Fruit fly (Drosophila melanogaster) whole organism, embryonic: Measurements from ENCODE around the gene CG14442.

Experiments
- CG10959 ChIP-seq: fragments of 200-800 bp; sonication (Bioruptor generic); IDR thresholded peaks from 2 replicates; pipeline ENCODE4 v1.3.6; 2022; ENCODE audit warnings: missing biosample characterization, missing genetic modification characterization
- CG12942 ChIP-seq: fragments of 200-800 bp; sonication (Bioruptor generic); optimal IDR thresholded peaks from 3 replicates; lab custom pipeline; 2016; ENCODE audit warnings: missing biosample characterization, missing genetic modification characterization
- CG13894 ChIP-seq: fragments of 200-800 bp; sonication (Bioruptor generic); optimal IDR thresholded peaks from 3 replicates; lab custom pipeline; 2018; ENCODE audit warnings: missing biosample characterization, mild to moderate bottlenecking, missing genetic modification characterization, moderate library complexity
- CG1602 ChIP-seq: fragments of 200-800 bp; sonication (Bioruptor generic); optimal IDR thresholded peaks from 3 replicates; lab custom pipeline; 2016; ENCODE audit warnings: missing biosample characterization, missing genetic modification characterization
- CG18011 ChIP-seq: fragments of 200-800 bp; sonication (Bioruptor generic); optimal IDR thresholded peaks from 2 replicates; lab custom pipeline; 2017; ENCODE audit warnings: missing biosample characterization, missing genetic modification characterization, mild to moderate bottlenecking, moderate library complexity, missing genotype
- CG18476 ChIP-seq: fragments of 200-800 bp; sonication (Bioruptor generic); optimal IDR thresholded peaks from 2 replicates; lab custom pipeline; 2016; ENCODE audit warnings: missing biosample characterization, mild to moderate bottlenecking, missing genetic modification characterization
- CG18764 ChIP-seq: fragments of 200-800 bp; sonication (Bioruptor generic); optimal IDR thresholded peaks from 3 replicates; lab custom pipeline; 2016; ENCODE audit warnings: missing biosample characterization, missing genetic modification characterization
- CG2889 ChIP-seq: fragments of 200-800 bp; sonication (Bioruptor generic); IDR thresholded peaks from 3 replicates; pipeline ENCODE4 v1.3.6; 2022; ENCODE audit warnings: missing biosample characterization, missing genetic modification characterization
- CG31224 ChIP-seq: fragments of 200-800 bp; sonication (Bioruptor generic); IDR thresholded peaks from 2 replicates; pipeline ENCODE4 v1.3.6; 2022; ENCODE audit warnings: missing biosample characterization, missing genetic modification characterization
- CG34376 ChIP-seq: fragments of 200-800 bp; sonication (Bioruptor generic); optimal IDR thresholded peaks from 2 replicates; lab custom pipeline; 2018; ENCODE audit warnings: missing biosample characterization, mild to moderate bottlenecking, missing genetic modification characterization
- CG3995 ChIP-seq: fragments of 200-800 bp; sonication (Bioruptor generic); optimal IDR thresholded peaks from 3 replicates; lab custom pipeline; 2016; ENCODE audit warnings: missing biosample characterization, missing genetic modification characterization
- CG4424 ChIP-seq: fragments of 200-800 bp; sonication (Bioruptor generic); optimal IDR thresholded peaks from 3 replicates; lab custom pipeline; 2016; ENCODE audit warnings: missing biosample characterization, missing genetic modification characterization
- CG5953 ChIP-seq: fragments of 200-800 bp; sonication (Bioruptor generic); IDR thresholded peaks from 2 replicates; pipeline ENCODE4 v1.3.6; 2022; ENCODE audit warnings: missing biosample characterization, missing genetic modification characterization
- CG6272 ChIP-seq: fragments of 200-800 bp; sonication (Bioruptor generic); IDR thresholded peaks from 2 replicates; pipeline ENCODE4 v1.3.6; 2022; ENCODE audit warnings: missing biosample characterization, missing genetic modification characterization
- CG6791 ChIP-seq: fragments of 200-800 bp; sonication (Bioruptor generic); IDR thresholded peaks from 3 replicates; pipeline ENCODE4 v1.3.6; 2022; ENCODE audit warnings: missing biosample characterization, missing genetic modification characterization; ENCODE audit not compliant: partially characterized antibody
- CG8290 ChIP-seq, 3 experiments: fragments of 200-800 bp; sonication (Bioruptor generic); optimal IDR thresholded peaks; 2 replicates each; lab custom pipeline; 2016 to 2019; ENCODE audit warnings: missing biosample characterization in 3 of 3, missing genetic modification characterization in 3 of 3, mild to moderate bottlenecking in 2 of 3, moderate library complexity in 1 of 3
- CG8765 ChIP-seq: fragments of 200-800 bp; sonication (Bioruptor generic); IDR thresholded peaks from 2 replicates; pipeline ENCODE4 v1.3.6; 2022; ENCODE audit warnings: missing biosample characterization, missing genetic modification characterization
- CTCF ChIP-seq: fragments of 200-800 bp; sonication (Bioruptor generic); optimal IDR thresholded peaks from 2 replicates; lab custom pipeline; 2017; ENCODE audit warnings: missing biosample characterization, mild to moderate bottlenecking, missing genetic modification characterization, moderate library complexity
- Camta ChIP-seq: fragments of 200-800 bp; sonication (Bioruptor generic); optimal IDR thresholded peaks from 2 replicates; lab custom pipeline; 2016; ENCODE audit warnings: missing biosample characterization, missing genetic modification characterization
- D19A ChIP-seq: fragments of 200-800 bp; optimal IDR thresholded peaks from 3 replicates; lab custom pipeline; 2019; ENCODE audit warnings: missing biosample characterization, mild to moderate bottlenecking, missing genetic modification characterization, moderate library complexity
- Dll ChIP-seq: fragments of 200-800 bp; sonication (Bioruptor generic); IDR thresholded peaks from 4 replicates; pipeline ENCODE4 v1.3.6; 2022; ENCODE audit warnings: missing biosample characterization, missing genetic modification characterization; ENCODE audit not compliant: partially characterized antibody
- Ets65A ChIP-seq: fragments of 200-800 bp; sonication (Bioruptor generic); peaks from one replicate; lab custom pipeline; 2016; ENCODE audit warnings: missing biosample characterization, missing genetic modification characterization
- Gug ChIP-seq: fragments of 200-800 bp; sonication (Bioruptor generic); IDR thresholded peaks from 4 replicates; pipeline ENCODE4 v1.3.6; 2022; ENCODE audit warnings: missing biosample characterization, missing genetic modification characterization
- Hr78 ChIP-seq, 2 experiments: fragments of 200-800 bp in 1 of 2; fragments of >200 bp in 1 of 2; sonication (Bioruptor generic) in 1 of 2; optimal IDR thresholded peaks; 2 replicates each; lab custom pipeline; 2017 to 2019; ENCODE audit warnings: missing biosample characterization in 2 of 2, missing genetic modification characterization in 2 of 2, mild to moderate bottlenecking in 1 of 2, moderate library complexity in 1 of 2
- Med ChIP-seq: fragments of 200-800 bp; sonication (Bioruptor generic); peaks from one replicate; lab custom pipeline; 2016; ENCODE audit warnings: missing biosample characterization, missing genetic modification characterization, mild to moderate bottlenecking, inconsistent platforms, moderate library complexity
- Meics ChIP-seq: fragments of 200-800 bp; sonication (Bioruptor generic); optimal IDR thresholded peaks from 2 replicates; lab custom pipeline; 2017; ENCODE audit warnings: missing biosample characterization, mild to moderate bottlenecking, missing genetic modification characterization
- Scr ChIP-seq: fragments of 200-800 bp; sonication (Bioruptor generic); IDR thresholded peaks from 2 replicates; pipeline ENCODE4 v1.3.6; 2022; ENCODE audit warnings: missing biosample characterization, missing genetic modification characterization; ENCODE audit not compliant: partially characterized antibody
- Stat92E ChIP-seq, 3 experiments: fragments of >200 bp in 2 of 3; fragments of 200-800 bp in 1 of 3; sonication (Bioruptor generic) in 1 of 3; optimal IDR thresholded peaks; 2 replicates each; lab custom pipeline; 2017 to 2019; ENCODE audit warnings: missing biosample characterization in 3 of 3, missing genetic modification characterization in 3 of 3, mild to moderate bottlenecking in 1 of 3, moderate library complexity in 1 of 3
- al ChIP-seq: fragments of 200-800 bp; sonication (Bioruptor generic); IDR thresholded peaks from 2 replicates; pipeline ENCODE4 v1.3.6; 2022; ENCODE audit warnings: missing biosample characterization, missing genetic modification characterization
- br ChIP-seq: fragments of >200 bp; optimal IDR thresholded peaks from 2 replicates; lab custom pipeline; 2017
- btn ChIP-seq: fragments of 200-800 bp; sonication (Bioruptor generic); optimal IDR thresholded peaks from 2 replicates; lab custom pipeline; 2016; ENCODE audit warnings: missing biosample characterization, missing genetic modification characterization
- ci ChIP-seq: fragments of 200-800 bp; sonication (Bioruptor generic); IDR thresholded peaks from 3 replicates; pipeline ENCODE4 v1.3.6; 2022; ENCODE audit warnings: missing biosample characterization, missing genetic modification characterization
- crol ChIP-seq: fragments of 200-800 bp; sonication (Bioruptor generic); IDR thresholded peaks from 2 replicates; pipeline ENCODE4 v1.3.6; 2022; ENCODE audit warnings: missing biosample characterization, missing genetic modification characterization
- hbn ChIP-seq: fragments of 200-800 bp; sonication (Bioruptor generic); IDR thresholded peaks from 2 replicates; pipeline ENCODE4 v1.3.6; 2022; ENCODE audit warnings: missing biosample characterization, missing genetic modification characterization; ENCODE audit not compliant: partially characterized antibody
- ind ChIP-seq: fragments of 200-800 bp; sonication (Bioruptor generic); optimal IDR thresholded peaks from 3 replicates; lab custom pipeline; 2016; ENCODE audit warnings: missing biosample characterization, missing genetic modification characterization
- insv ChIP-seq, 2 experiments: fragments of 200-800 bp; sonication (Bioruptor generic); optimal IDR thresholded peaks; 3 replicates each; lab custom pipeline; 2016 to 2018; ENCODE audit warnings: missing biosample characterization in 2 of 2, missing genetic modification characterization in 2 of 2
- inv ChIP-seq: fragments of 200-800 bp; sonication (Bioruptor generic); IDR thresholded peaks from 2 replicates; pipeline ENCODE4 v1.3.6; 2022; ENCODE audit warnings: missing biosample characterization, missing genetic modification characterization; ENCODE audit not compliant: partially characterized antibody
- jumu ChIP-seq: fragments of 200-800 bp; sonication (Bioruptor generic); optimal IDR thresholded peaks from 3 replicates; lab custom pipeline; 2016; ENCODE audit warnings: missing biosample characterization, missing genetic modification characterization
- pan ChIP-seq, 4 experiments: fragments of >200 bp in 3 of 4; fragments of 200-800 bp in 1 of 4; sonication (Bioruptor generic) in 1 of 4; optimal IDR thresholded peaks in 3 of 4; IDR thresholded peaks in 1 of 4; 2 replicates each; pipeline versions ENCODE4 v1.3.6 to Lab custom; 2017 to 2022; ENCODE audit warnings: missing biosample characterization in 2 of 4, missing genetic modification characterization in 2 of 4, mixed read lengths in 1 of 4
- pita ChIP-seq: fragments of 200-800 bp; sonication (Bioruptor generic); optimal IDR thresholded peaks from 2 replicates; lab custom pipeline; 2017; ENCODE audit warnings: missing biosample characterization, mild to moderate bottlenecking, missing genetic modification characterization
- pum ChIP-seq: fragments of 200-800 bp; sonication (Bioruptor generic); optimal IDR thresholded peaks from 2 replicates; lab custom pipeline; 2016; ENCODE audit warnings: missing biosample characterization, missing genetic modification characterization
- ro ChIP-seq: fragments of 200-800 bp; sonication (Bioruptor generic); IDR thresholded peaks from 2 replicates; pipeline ENCODE4 v1.3.6; 2022; ENCODE audit warnings: missing biosample characterization, missing genetic modification characterization
- schlank ChIP-seq: fragments of 200-800 bp; sonication (Bioruptor generic); optimal IDR thresholded peaks from 2 replicates; lab custom pipeline; 2018; ENCODE audit warnings: missing biosample characterization, mild to moderate bottlenecking, missing genetic modification characterization
- sens ChIP-seq: fragments of 200-800 bp; sonication (Bioruptor generic); peaks from one replicate; lab custom pipeline; 2016; ENCODE audit warnings: missing biosample characterization, missing genetic modification characterization
- stwl ChIP-seq: fragments of 200-800 bp; sonication (Bioruptor generic); optimal IDR thresholded peaks from 3 replicates; lab custom pipeline; 2018; ENCODE audit warnings: missing biosample characterization, mild to moderate bottlenecking, missing genetic modification characterization, moderate library complexity
- tll ChIP-seq, 2 experiments: fragments of 200-800 bp in 1 of 2; fragments of >200 bp in 1 of 2; sonication (Bioruptor generic) in 1 of 2; optimal IDR thresholded peaks; 2 replicates each; lab custom pipeline; 2017 to 2019; ENCODE audit warnings: missing biosample characterization in 2 of 2, missing genetic modification characterization in 2 of 2, mild to moderate bottlenecking in 1 of 2, moderate library complexity in 1 of 2
- wor ChIP-seq: fragments of 200-800 bp; sonication (Bioruptor generic); IDR thresholded peaks from 2 replicates; pipeline ENCODE4 v1.3.6; 2022; ENCODE audit warnings: missing biosample characterization, missing genetic modification characterization

Gene CG14442

dm6 chrX:6728597-6729158 is 33.9 kb upstream of the CG14442 start:
- no peak for TF ChIP-seq insv (GFP tag; optimal IDR thresholded peaks at IDR 0.05; lab: Kevin White, UChicago)
- TF ChIP-seq Med (GFP tag; lab: Kevin White, UChicago), result peak; percentile 50
- peak; percentile 80 for TF ChIP-seq CG6791
- TF ChIP-seq stwl (tag; lab: Kevin White, UChicago), result peak; percentile 18
- 0 out of 2 replicates have a peak, but pooled peaks have one; percentile 13 for TF ChIP-seq wor (GFP tag; lab: Robert Waterston, UW)
- peak; percentile 67 for TF ChIP-seq Ets65A (GFP tag; lab: Kevin White, UChicago)
- peak; percentile 100 for TF ChIP-seq CG8290 (GFP tag; optimal IDR thresholded peaks at IDR 0.05; lab: Kevin White, UChicago)
- no peak for TF ChIP-seq CG8290 (tag; optimal IDR thresholded peaks at IDR 0.05; lab: Kevin White, UChicago)
- no peak for TF ChIP-seq pum (GFP tag; lab: Kevin White, UChicago)
- peak; percentile 42 for TF ChIP-seq sens
- no peak for TF ChIP-seq jumu
- peak in 1 of 2 experiments; percentile 100 for TF ChIP-seq Hr78 (GFP tag; optimal IDR thresholded peaks at IDR 0.05; lab: Kevin White, UChicago)
- peak; percentile 61 for TF ChIP-seq CTCF (GFP tag; lab: Kevin White, UChicago)
- no peak for TF ChIP-seq pan (optimal IDR thresholded peaks at IDR 0.05; lab: Kevin White, UChicago)
- TF ChIP-seq pan (GFP tag; optimal IDR thresholded peaks at IDR 0.05 in 1 of 2, IDR thresholded peaks at IDR 0.05 in 1 of 2), result no peak
- TF ChIP-seq CG13894, result peak; percentile 25
- peak; percentile 19 for TF ChIP-seq pita (GFP tag; lab: Kevin White, UChicago)
- peak; percentile 13 to 27 for TF ChIP-seq tll (GFP tag; optimal IDR thresholded peaks at IDR 0.05; lab: Kevin White, UChicago)

- TF ChIP-seq br (no peak), stwl (tag; lab: Kevin White, UChicago) (no peak), CG18011 (GFP tag; lab: Kevin White, UChicago) (peak; percentile 7), CG2889 (GFP tag; lab: Robert Waterston, UW) (no peak), CG6272 (0 out of 2 replicates have a peak, but pooled peaks have one; percentile 20), CG12942 (GFP tag; lab: Kevin White, UChicago) (no peak), CG5953 (GFP tag; lab: Robert Waterston, UW) (no peak), Dll (GFP tag; lab: Robert Waterston, UW) (0 out of 4 replicates have a peak, but pooled peaks have one; percentile 12), CG1602 (no peak), CG10959 (no peak), schlank (no peak), Camta (no peak), CG8290 (GFP tag; optimal IDR thresholded peaks at IDR 0.05; lab: Kevin White, UChicago) (peak; percentile 15), CG8290 (tag; optimal IDR thresholded peaks at IDR 0.05; lab: Kevin White, UChicago) (peak in 1 of 2 experiments; percentile 27), ind (GFP tag; lab: Kevin White, UChicago) (no peak), btn (GFP tag; lab: Kevin White, UChicago) (no peak), inv (no peak), CG4424 (GFP tag; lab: Kevin White, UChicago) (no peak), CG34376 (GFP tag; lab: Kevin White, UChicago) (no peak), CG3995 (GFP tag; lab: Kevin White, UChicago) (peak; percentile 20), ci (GFP tag; lab: Robert Waterston, UW) (no peak), CG18476 (no peak), Stat92E (GFP tag; optimal IDR thresholded peaks at IDR 0.05; lab: Kevin White, UChicago) (no peak), CG6791 (no peak), ro (no peak), crol (GFP tag; lab: Robert Waterston, UW) (peak; percentile 82), D19A (tag; lab: Kevin White, UChicago) (no peak), CG8765 (GFP tag; lab: Robert Waterston, UW) (no peak), Scr (GFP tag; lab: Robert Waterston, UW) (no peak), Gug (no peak), CG18764 (GFP tag; lab: Kevin White, UChicago) (no peak), hbn (GFP tag; lab: Robert Waterston, UW) (no peak), al (GFP tag; lab: Robert Waterston, UW) (no peak), Meics (no peak), CG31224 (no peak)
These were observed 32.1 kb upstream of the CG14442 start for dm6 chrX:6726758-6727490.
